Worm (Caenorhabditis elegans) whole organism, L1 larva: ENCODE measurements around the gene F08F1.4.

ENCODE experiments used
- C04F5.9 ChIP-seq: sonication (generic microtip); optimal IDR thresholded peaks from 2 replicates; lab custom pipeline; 2016; ENCODE audit warnings: missing genetic modification characterization, missing compliant biosample characterization
- C34B4.2 ChIP-seq: sonication (generic microtip); optimal IDR thresholded peaks from 2 replicates; lab custom pipeline; 2017; ENCODE audit warnings: mild to moderate bottlenecking, missing genetic modification characterization, missing compliant biosample characterization
- F16B12.6 ChIP-seq: fragments of 150-350 bp; optimal IDR thresholded peaks from 2 replicates; lab custom pipeline; 2014; ENCODE audit warnings: missing biosample characterization, missing genetic modification characterization
- Y116A8C.19 ChIP-seq: sonication (generic microtip); optimal IDR thresholded peaks from 2 replicates; lab custom pipeline; 2016; ENCODE audit warnings: missing compliant biosample characterization, missing genetic modification characterization, borderline replicate concordance
- ceh-63 ChIP-seq: fragments of 200-800 bp; sonication (Bioruptor generic); optimal IDR thresholded peaks from 2 replicates; lab custom pipeline; 2018; ENCODE audit warnings: mild to moderate bottlenecking, missing genetic modification characterization, missing compliant biosample characterization
- ceh-88 ChIP-seq: fragments of 200-800 bp; sonication (Bioruptor generic); IDR thresholded peaks from 2 replicates; pipeline ENCODE4 v1.3.6; 2022; ENCODE audit warnings: missing genetic modification characterization, missing compliant biosample characterization
- dpl-1 ChIP-seq, 3 experiments: fragments of 150-350 bp in 2 of 3; sonication (generic microtip) in 1 of 3; optimal IDR thresholded peaks; 2 replicates each; lab custom pipeline; 2014 to 2017; ENCODE audit warnings: missing biosample characterization in 3 of 3, missing genetic modification characterization in 3 of 3, missing genetic modification reagents in 3 of 3
- efl-1 ChIP-seq, 4 experiments: fragments of 150-350 bp; optimal IDR thresholded peaks in 3 of 4; peaks in 1 of 4; 1 replicate in 1 of 4; 2 replicates in 3 of 4; lab custom pipeline; 2014; ENCODE audit warnings: missing biosample characterization in 2 of 4, missing genetic modification characterization in 2 of 4, missing genetic modification reagents in 2 of 4
- egl-13 ChIP-seq: sonication (generic microtip); optimal IDR thresholded peaks from 2 replicates; lab custom pipeline; 2016; ENCODE audit warnings: missing genotype, missing genetic modification reagents, missing genetic modification characterization, missing compliant biosample characterization
- egl-27 ChIP-seq, 2 experiments: fragments of 150-350 bp in 1 of 2; sonication (generic microtip); optimal IDR thresholded peaks; 3 replicates each; lab custom pipeline; 2017 to 2018; ENCODE audit warnings: missing biosample characterization in 2 of 2, missing genetic modification characterization in 2 of 2, missing genetic modification reagents in 2 of 2
- elt-2 ChIP-seq: sonication (generic microtip); optimal IDR thresholded peaks from 2 replicates; lab custom pipeline; 2016; ENCODE audit warnings: missing genetic modification characterization, mild to moderate bottlenecking, inconsistent platforms, missing compliant biosample characterization, missing genetic modification reagents
- elt-3 ChIP-seq, 6 experiments: fragments of 150-350 bp in 1 of 6; sonication (generic microtip); optimal IDR thresholded peaks; 2 replicates each; lab custom pipeline; 2017 to 2018; ENCODE audit warnings: missing biosample characterization in 6 of 6, missing genetic modification characterization in 6 of 6, inconsistent platforms in 1 of 6
- fkh-10 ChIP-seq: sonication (generic microtip); optimal IDR thresholded peaks from 2 replicates; lab custom pipeline; 2017; ENCODE audit warnings: missing biosample characterization, missing genetic modification reagents, missing genetic modification characterization
- fkh-8 ChIP-seq: sonication (generic microtip); optimal IDR thresholded peaks from 2 replicates; lab custom pipeline; 2016; ENCODE audit warnings: mild to moderate bottlenecking, missing genetic modification characterization, missing compliant biosample characterization
- fos-1 ChIP-seq: fragments of 150-350 bp; optimal IDR thresholded peaks from 2 replicates; lab custom pipeline; 2014; ENCODE audit warnings: missing biosample characterization, missing genetic modification characterization
- grh-1 ChIP-seq: fragments of 200-800 bp; sonication (Bioruptor generic); IDR thresholded peaks from 2 replicates; pipeline ENCODE4 v1.3.6; 2022; ENCODE audit warnings: missing genetic modification reagents, missing genetic modification characterization, missing compliant biosample characterization
- hlh-17 ChIP-seq: fragments of 200-800 bp; sonication (Bioruptor generic); optimal IDR thresholded peaks from 2 replicates; lab custom pipeline; 2018; ENCODE audit warnings: missing genetic modification characterization, mild to moderate bottlenecking, missing compliant biosample characterization, moderate library complexity, borderline replicate concordance
- hlh-4 ChIP-seq: sonication (generic microtip); optimal IDR thresholded peaks from 2 replicates; lab custom pipeline; 2016; ENCODE audit warnings: mild to moderate bottlenecking, missing genetic modification characterization, missing compliant biosample characterization
- isw-1 ChIP-seq: fragments of 200-800 bp; sonication (Bioruptor generic); IDR thresholded peaks from 2 replicates; pipeline ENCODE4 v1.3.6; 2022; ENCODE audit warnings: missing genetic modification characterization, missing compliant biosample characterization
- lin-13 ChIP-seq: fragments of 150-350 bp; optimal IDR thresholded peaks from 2 replicates; lab custom pipeline; 2014; ENCODE audit warnings: missing biosample characterization, missing genetic modification reagents, missing genetic modification characterization
- lin-14 ChIP-seq: fragments of 200-800 bp; sonication (Bioruptor generic); optimal IDR thresholded peaks from 2 replicates; lab custom pipeline; 2018; ENCODE audit warnings: mild to moderate bottlenecking, missing genetic modification characterization, moderate library complexity, missing compliant biosample characterization
- lin-15B ChIP-seq: fragments of 150-350 bp; sonication (generic microtip); optimal IDR thresholded peaks from 3 replicates; lab custom pipeline; 2014; ENCODE audit warnings: missing biosample characterization, missing genetic modification characterization
- lin-35 ChIP-seq, 2 experiments: fragments of 150-350 bp; optimal IDR thresholded peaks; 2 replicates each; lab custom pipeline; 2014; ENCODE audit warnings: missing biosample characterization in 2 of 2, missing genetic modification characterization in 2 of 2, missing genetic modification reagents in 2 of 2
- lin-39 ChIP-seq: fragments of 150-350 bp; optimal IDR thresholded peaks from 2 replicates; lab custom pipeline; 2014; ENCODE audit warnings: missing biosample characterization, missing genetic modification reagents, missing genetic modification characterization
- lsy-2 ChIP-seq, 2 experiments: fragments of 150-350 bp; optimal IDR thresholded peaks; 2 replicates each; lab custom pipeline; 2014; ENCODE audit warnings: missing biosample characterization in 2 of 2, missing genetic modification characterization in 2 of 2
- mab-9 ChIP-seq: fragments of 200-800 bp; sonication (Bioruptor generic); IDR thresholded peaks from 2 replicates; pipeline ENCODE4 v1.3.6; 2022; ENCODE audit warnings: missing genetic modification reagents, missing genetic modification characterization, missing compliant biosample characterization
- mef-2 ChIP-seq: fragments of 150-350 bp; optimal IDR thresholded peaks from 2 replicates; lab custom pipeline; 2014; ENCODE audit warnings: missing biosample characterization, missing genetic modification characterization
- mep-1 ChIP-seq: fragments of 150-350 bp; optimal IDR thresholded peaks from 2 replicates; lab custom pipeline; 2014; ENCODE audit warnings: missing biosample characterization, missing genetic modification characterization
- nhr-19 ChIP-seq: fragments of 200-800 bp; sonication (Bioruptor generic); conservative IDR thresholded peaks from 2 replicates; pipeline ENCODE4 v1.3.6; 2022; ENCODE audit warnings: missing genetic modification characterization, missing compliant biosample characterization
- nhr-20 ChIP-seq: sonication (generic microtip); optimal IDR thresholded peaks from 2 replicates; lab custom pipeline; 2016; ENCODE audit warnings: mild to moderate bottlenecking, missing genetic modification characterization, missing compliant biosample characterization
- nhr-47 ChIP-seq: sonication (generic microtip); optimal IDR thresholded peaks from 2 replicates; lab custom pipeline; 2016; ENCODE audit warnings: mild to moderate bottlenecking, missing genetic modification characterization, moderate library complexity, missing compliant biosample characterization
- nhr-71 ChIP-seq: sonication (generic microtip); optimal IDR thresholded peaks from 2 replicates; lab custom pipeline; 2016; ENCODE audit warnings: mild to moderate bottlenecking, missing genetic modification characterization, moderate library complexity, missing compliant biosample characterization
- nhr-76 ChIP-seq: sonication (generic microtip); optimal IDR thresholded peaks from 2 replicates; lab custom pipeline; 2017; ENCODE audit warnings: missing biosample characterization, missing genetic modification characterization
- nhr-90 ChIP-seq: sonication (generic microtip); optimal IDR thresholded peaks from 2 replicates; lab custom pipeline; 2016; ENCODE audit warnings: mild to moderate bottlenecking, missing genetic modification characterization, missing compliant biosample characterization; ENCODE audit not compliant: poor library complexity
- rnt-1 ChIP-seq: sonication (generic microtip); optimal IDR thresholded peaks from 2 replicates; lab custom pipeline; 2016; ENCODE audit warnings: mild to moderate bottlenecking, missing genetic modification characterization, moderate library complexity, missing compliant biosample characterization
- skn-1 ChIP-seq: fragments of 150-350 bp; optimal IDR thresholded peaks from 2 replicates; lab custom pipeline; 2014; ENCODE audit warnings: missing biosample characterization, missing genetic modification characterization
- snpc-4 ChIP-seq: fragments of 150-350 bp; optimal IDR thresholded peaks from 2 replicates; lab custom pipeline; 2014; ENCODE audit warnings: missing biosample characterization, missing genetic modification characterization
- snu-23 ChIP-seq: sonication (generic microtip); optimal IDR thresholded peaks from 2 replicates; lab custom pipeline; 2016; ENCODE audit warnings: missing genetic modification characterization, missing compliant biosample characterization
- sox-4 ChIP-seq: sonication (generic microtip); optimal IDR thresholded peaks from 2 replicates; lab custom pipeline; 2016; ENCODE audit warnings: missing genetic modification characterization, missing compliant biosample characterization
- swsn-7 ChIP-seq: sonication (generic microtip); optimal IDR thresholded peaks from 2 replicates; lab custom pipeline; 2016; ENCODE audit warnings: missing genetic modification characterization, missing compliant biosample characterization
- tlp-1 ChIP-seq: fragments of 150-350 bp; optimal IDR thresholded peaks from 2 replicates; lab custom pipeline; 2014; ENCODE audit warnings: missing biosample characterization, missing genetic modification characterization
- unc-30 ChIP-seq: sonication (generic microtip); optimal IDR thresholded peaks from 2 replicates; lab custom pipeline; 2017; ENCODE audit warnings: missing biosample characterization, missing genetic modification characterization
- vab-15 ChIP-seq: sonication (generic microtip); optimal IDR thresholded peaks from 2 replicates; lab custom pipeline; 2017; ENCODE audit warnings: missing genotype, mild to moderate bottlenecking, missing genetic modification characterization, missing compliant biosample characterization
- ztf-11 ChIP-seq, 2 experiments: sonication (generic microtip); optimal IDR thresholded peaks; 2 replicates each; lab custom pipeline; 2016 to 2017; ENCODE audit warnings: missing genetic modification characterization in 2 of 2, missing biosample characterization in 1 of 2, missing compliant biosample characterization in 1 of 2
- ztf-4 ChIP-seq: fragments of 150-350 bp; optimal IDR thresholded peaks from 2 replicates; lab custom pipeline; 2014; ENCODE audit warnings: missing biosample characterization, missing genetic modification characterization

Gene F08F1.4

DNA sequence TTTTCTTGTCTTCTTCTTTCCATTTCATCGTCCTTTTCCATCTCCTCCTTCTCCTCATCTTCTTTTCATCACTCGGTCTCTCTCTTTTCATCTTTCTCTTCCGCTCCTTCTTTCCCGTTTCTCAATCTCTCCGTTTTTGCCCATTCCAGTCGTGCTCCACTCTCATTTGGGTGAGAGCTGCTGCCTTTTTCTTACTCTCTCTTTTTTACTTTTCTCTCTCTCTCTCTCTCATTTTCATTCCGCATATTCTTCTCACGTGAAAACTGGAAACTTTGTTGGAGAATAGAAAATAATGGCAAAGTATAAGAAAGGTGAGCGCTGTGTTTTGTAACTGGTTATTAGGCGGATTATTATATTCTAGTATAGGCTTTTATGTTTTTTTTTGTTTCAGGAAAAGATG, 34.9 kb upstream of the F08F1.4 start, which contains the start of gene tbc-18 (continued):
- TF ChIP-seq tlp-1 (tag; lab: Kevin White, UChicago), result no peak
- peak; percentile 18; the same call in 1 of the 2 replicates for TF ChIP-seq isw-1 (GFP tag; lab: Robert Waterston, UW)
- peak in 1 of 3 experiments; percentile 7 for TF ChIP-seq dpl-1 (GFP tag; optimal IDR thresholded peaks at IDR 0.05; lab: Kevin White, UChicago)
- TF ChIP-seq F16B12.6, result no peak
- no peak for TF ChIP-seq elt-3 (tag; optimal IDR thresholded peaks at IDR 0.05; lab: Kevin White, UChicago)
- no peak for TF ChIP-seq nhr-90
- TF ChIP-seq snpc-4 (tag; lab: Kevin White, UChicago), result no peak
- no peak for TF ChIP-seq egl-27 (tag; optimal IDR thresholded peaks at IDR 0.05; lab: Kevin White, UChicago)
- TF ChIP-seq unc-30 (tag; lab: Kevin White, UChicago), result no peak
- no peak for TF ChIP-seq ceh-63 (GFP tag; lab: Kevin White, UChicago)
- no peak for TF ChIP-seq C04F5.9 (tag; lab: Kevin White, UChicago)
- no peak for TF ChIP-seq elt-2 (tag; lab: Kevin White, UChicago)
- peak; percentile 54 for TF ChIP-seq fkh-10 (GFP tag; lab: Kevin White, UChicago)
- no peak for TF ChIP-seq Y116A8C.19
- TF ChIP-seq sox-4 (tag; lab: Kevin White, UChicago), result no peak
- no peak for TF ChIP-seq lin-39
- TF ChIP-seq hlh-17 (GFP tag; lab: Kevin White, UChicago), result no peak
- no peak for TF ChIP-seq nhr-19
- peak; percentile 9 for TF ChIP-seq mep-1 (tag; lab: Kevin White, UChicago)
- TF ChIP-seq fos-1 (tag; lab: Kevin White, UChicago), result no peak
- no peak for TF ChIP-seq C34B4.2 (tag; lab: Kevin White, UChicago)
- no peak for TF ChIP-seq hlh-4 (tag; lab: Kevin White, UChicago)
- peak; percentile 40 for TF ChIP-seq egl-13
- TF ChIP-seq ztf-4, result no peak
- peak in 1 of 2 experiments; percentile 46 for TF ChIP-seq lsy-2 (tag; optimal IDR thresholded peaks at IDR 0.05; lab: Kevin White, UChicago)
- no peak for TF ChIP-seq mab-9 (GFP tag; lab: Robert Waterston, UW)
- TF ChIP-seq rnt-1 (tag; lab: Kevin White, UChicago), result no peak
- TF ChIP-seq lin-15B (tag; lab: Kevin White, UChicago), result no peak
- TF ChIP-seq swsn-7 (tag; lab: Kevin White, UChicago), result peak; percentile 45
- TF ChIP-seq nhr-76, result no peak
- no peak for TF ChIP-seq lin-13
- no peak for TF ChIP-seq grh-1 (GFP tag; lab: Robert Waterston, UW)
- no peak for TF ChIP-seq ztf-11 (tag; optimal IDR thresholded peaks at IDR 0.05; lab: Kevin White, UChicago)
- TF ChIP-seq vab-15 (tag; lab: Kevin White, UChicago), result no peak
- peak in 1 of 2 experiments; percentile 10 for TF ChIP-seq lin-35 (GFP tag; optimal IDR thresholded peaks at IDR 0.05; lab: Kevin White, UChicago)
- TF ChIP-seq skn-1 (tag; lab: Kevin White, UChicago), result no peak
- no peak for TF ChIP-seq mef-2 (tag; lab: Kevin White, UChicago)
- TF ChIP-seq, all 84 proteins: peak for 20

DNA sequence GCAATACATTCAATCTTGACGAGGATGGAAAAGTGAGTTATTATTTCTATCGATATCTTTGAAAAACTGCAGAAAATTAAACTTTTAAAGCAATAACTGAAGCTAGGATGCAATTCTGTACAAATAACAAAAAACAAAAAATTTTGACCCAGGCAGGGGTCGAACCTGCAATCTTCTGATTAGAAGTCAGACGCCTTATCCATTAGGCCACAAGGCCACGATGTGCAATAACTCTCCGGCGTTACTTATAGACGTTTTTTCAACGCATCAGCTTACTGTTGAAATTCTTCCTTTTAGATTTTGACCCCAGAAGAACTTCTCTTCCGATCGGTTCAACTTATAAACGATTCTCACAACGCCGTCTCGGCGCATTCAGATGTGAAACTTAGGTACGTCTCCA, 31.6 kb upstream of the F08F1.4 start:
- TF ChIP-seq nhr-20 (tag; lab: Kevin White, UChicago) (peak; percentile 22), rnt-1 (tag; lab: Kevin White, UChicago) (peak; percentile 29), ztf-4 (no peak), dpl-1 (GFP tag; optimal IDR thresholded peaks at IDR 0.05; lab: Kevin White, UChicago) (no peak), lin-14 (GFP tag; lab: Kevin White, UChicago) (peak; percentile 1), efl-1 (optimal IDR thresholded peaks at IDR 0.05; lab: Kevin White, UChicago) (no peak), efl-1 (GFP tag; optimal IDR thresholded peaks at IDR 0.05 in 1 of 2; lab: Kevin White, UChicago) (peak in 1 of 2 experiments; percentile 87), ceh-88 (GFP tag; lab: Robert Waterston, UW) (0 out of 2 replicates have a peak, but pooled peaks have one; percentile 17), snpc-4 (tag; lab: Kevin White, UChicago) (no peak), nhr-47 (tag; lab: Kevin White, UChicago) (peak; percentile 7), F16B12.6 (no peak), nhr-71 (tag; lab: Kevin White, UChicago) (peak; percentile 36), snu-23 (GFP tag; lab: Kevin White, UChicago) (peak; percentile 46), fkh-8 (no peak), lin-35 (GFP tag; optimal IDR thresholded peaks at IDR 0.05; lab: Kevin White, UChicago) (peak in 1 of 2 experiments; percentile 46), nhr-19 (peak; percentile 27; the same call in 1 of the 2 replicates)
